Fruit fly (Drosophila melanogaster): ENCODE data around the gene DCX-EMAP.

Gene DCX-EMAP

DNA sequence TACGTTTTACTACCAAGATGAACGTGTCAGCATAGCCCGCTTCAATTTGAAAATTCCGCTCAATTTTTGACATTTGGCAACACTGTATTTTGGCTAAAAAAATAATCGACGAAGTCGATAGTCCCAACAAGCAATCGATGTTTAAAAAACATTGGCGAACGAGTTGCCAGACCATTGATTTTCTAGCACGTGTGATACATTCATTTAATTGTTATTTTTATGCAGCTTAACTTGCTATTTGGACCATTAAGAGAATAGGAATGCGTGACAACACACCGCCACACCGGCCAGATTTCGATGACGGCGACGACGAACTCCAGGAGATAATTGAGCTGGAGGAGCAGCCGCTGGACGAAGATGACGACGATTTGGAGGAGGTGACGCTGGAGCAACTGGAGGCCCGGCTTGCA is 79.1 kb downstream of the DCX-EMAP start, which contains the start of gene CG5114 (continued):
- TF ChIP-seq Lhr (GFP tag; optimal IDR thresholded peaks at IDR 0.05): peak; percentile 38
- peak in 1 of 2 experiments; percentile 17 for TF ChIP-seq bsh (GFP tag; optimal IDR thresholded peaks at IDR 0.05)
- TF ChIP-seq Trl (optimal IDR thresholded peaks at IDR 0.05): no peak
- TF ChIP-seq Trl (GFP tag; optimal IDR thresholded peaks at IDR 0.05): peak; percentile 64
- peak; percentile 83 for TF ChIP-seq YL-1 (GFP tag; optimal IDR thresholded peaks at IDR 0.05)
- peak; percentile 82 for TF ChIP-seq CG7963 (GFP tag; IDR thresholded peaks at IDR 0.05; ENCODE audit: partially characterized antibody)
- peak; percentile 58 for TF ChIP-seq pho (GFP tag; optimal IDR thresholded peaks at IDR 0.05)
- peak; percentile 81 for TF ChIP-seq CG2129 (GFP tag; IDR thresholded peaks at IDR 0.05; ENCODE audit: partially characterized antibody)
- peak; percentile 55 for TF ChIP-seq CrebB (tag; optimal IDR thresholded peaks at IDR 0.05)
- peak; percentile 23 for TF ChIP-seq CG15269 (tag; optimal IDR thresholded peaks at IDR 0.05)
- peak; percentile 43 for TF ChIP-seq Mad (GFP tag; optimal IDR thresholded peaks at IDR 0.05)
- peak; percentile 97 for TF ChIP-seq CG13287 (GFP tag; IDR thresholded peaks at IDR 0.05; ENCODE audit: partially characterized antibody)
- TF ChIP-seq Hmr (GFP tag; optimal IDR thresholded peaks at IDR 0.05): peak; percentile 41
- TF ChIP-seq Opbp (GFP tag; IDR thresholded peaks at IDR 0.05; ENCODE audit: partially characterized antibody): peak; percentile 94
- TF ChIP-seq CG15011 (GFP tag; optimal IDR thresholded peaks at IDR 0.05): no peak
- TF ChIP-seq CG2712 (tag; optimal IDR thresholded peaks at IDR 0.05): peak; percentile 54
- no peak for TF ChIP-seq Blimp-1 (GFP tag; optimal IDR thresholded peaks at IDR 0.05)
- TF ChIP-seq CG17912 (GFP tag; optimal IDR thresholded peaks at IDR 0.05): peak; percentile 48
- no peak for TF ChIP-seq Atf3 (GFP tag; optimal IDR thresholded peaks at IDR 0.05)
- peak; percentile 61 for TF ChIP-seq CG9437 (GFP tag; optimal IDR thresholded peaks at IDR 0.05)
- peak; percentile 37 for TF ChIP-seq Nf-YC (tag; optimal IDR thresholded peaks at IDR 0.05)
- TF ChIP-seq Mrtf (GFP tag; IDR thresholded peaks at IDR 0.05): no peak
- peak; percentile 56 for TF ChIP-seq p53 (GFP tag; optimal IDR thresholded peaks at IDR 0.05)
- peak; percentile 54 for TF ChIP-seq sug (tag; optimal IDR thresholded peaks at IDR 0.05)
- peak; percentile 33 for TF ChIP-seq CG30020 (tag; optimal IDR thresholded peaks at IDR 0.05)
- TF ChIP-seq CG12659 (GFP tag; optimal IDR thresholded peaks at IDR 0.05): peak; percentile 63
- TF ChIP-seq nerfin-2 (GFP tag; IDR thresholded peaks at IDR 0.05; ENCODE audit: partially characterized antibody): peak; percentile 78
- peak; percentile 95 for TF ChIP-seq amos (GFP tag; IDR thresholded peaks at IDR 0.05; ENCODE audit: partially characterized antibody)
- 0 out of 2 replicates have a peak, but pooled peaks have one; percentile 27 for TF ChIP-seq peb (GFP tag; IDR thresholded peaks at IDR 0.05)
- TF ChIP-seq CG10959 (GFP tag; IDR thresholded peaks at IDR 0.05): no peak
- no peak for TF ChIP-seq tll (GFP tag; optimal IDR thresholded peaks at IDR 0.05)
- no peak for TF ChIP-seq gce (GFP tag; IDR thresholded peaks at IDR 0.05)
- TF ChIP-seq psq (GFP tag; optimal IDR thresholded peaks at IDR 0.05): no peak
- TF ChIP-seq CG13775 (GFP tag; optimal IDR thresholded peaks at IDR 0.05): no peak
- peak; percentile 22 for TF ChIP-seq CG10147 (GFP tag; optimal IDR thresholded peaks at IDR 0.05)
- no peak for TF ChIP-seq da (GFP tag; optimal IDR thresholded peaks at IDR 0.05)
- TF ChIP-seq cas (GFP tag; IDR thresholded peaks at IDR 0.05): no peak
- TF ChIP-seq Nf-YB (GFP tag; optimal IDR thresholded peaks at IDR 0.05): no peak
- TF ChIP-seq Xrp1 (GFP tag; IDR thresholded peaks at IDR 0.05): peak; percentile 57; the same call in 1 of the 2 replicates
- TF ChIP-seq ems (GFP tag; optimal IDR thresholded peaks at IDR 0.05): peak; percentile 24
- TF ChIP-seq CG1647 (GFP tag; optimal IDR thresholded peaks at IDR 0.05): peak; percentile 22
- no peak for TF ChIP-seq kni (GFP tag; optimal IDR thresholded peaks at IDR 0.05)
- TF ChIP-seq CG32772 (GFP tag; IDR thresholded peaks at IDR 0.05): no peak
- TF ChIP-seq ham (GFP tag; IDR thresholded peaks at IDR 0.05): no peak
- no peak for TF ChIP-seq Dip2 (GFP tag; IDR thresholded peaks at IDR 0.05)
- peak; percentile 64 for TF ChIP-seq CG17186 (GFP tag; optimal IDR thresholded peaks at IDR 0.05)
- TF ChIP-seq Ets65A (GFP tag): peak; percentile 32
- no peak for TF ChIP-seq CG10209 (GFP tag; optimal IDR thresholded peaks at IDR 0.05)
- TF ChIP-seq CG12744 (GFP tag; optimal IDR thresholded peaks at IDR 0.05): peak; percentile 3
- peak; percentile 77 for TF ChIP-seq abd-A (tag; optimal IDR thresholded peaks at IDR 0.05)
